Worm (Caenorhabditis elegans) whole organism, mixed stage, embryonic: ENCODE measurements around the gene str-99.

Experiments
- bed-3 ChIP-seq: fragments of 200-800 bp; sonication (Bioruptor generic); optimal IDR thresholded peaks from 3 replicates; lab custom pipeline; 2018; ENCODE audit warnings: mild to moderate bottlenecking, missing genetic modification characterization, moderate library complexity, missing compliant biosample characterization
- ceh-39 ChIP-seq: fragments of 150-350 bp; optimal IDR thresholded peaks from 2 replicates; lab custom pipeline; 2014; ENCODE audit warnings: missing biosample characterization, missing genetic modification characterization
- ceh-83 ChIP-seq: fragments of 200-800 bp; sonication (Bioruptor generic); optimal IDR thresholded peaks from 2 replicates; lab custom pipeline; 2018; ENCODE audit warnings: mild to moderate bottlenecking, missing genetic modification characterization, missing compliant biosample characterization
- ces-1 ChIP-seq: fragments of 150-350 bp; optimal IDR thresholded peaks from 2 replicates; lab custom pipeline; 2014; ENCODE audit warnings: missing biosample characterization, missing genetic modification reagents, missing genetic modification characterization
- cnd-1 ChIP-seq: fragments of 200-800 bp; sonication (Bioruptor generic); optimal IDR thresholded peaks from 2 replicates; lab custom pipeline; 2018; ENCODE audit warnings: mild to moderate bottlenecking, missing genetic modification characterization, missing compliant biosample characterization
- elt-1 ChIP-seq: sonication (generic microtip); optimal IDR thresholded peaks from 2 replicates; lab custom pipeline; 2017; ENCODE audit warnings: missing genetic modification characterization, mild to moderate bottlenecking, missing compliant biosample characterization, antibody characterized with exemption, moderate library complexity, borderline replicate concordance; ENCODE audit not compliant: insufficient read depth
- mep-1 ChIP-seq: fragments of 150-350 bp; optimal IDR thresholded peaks from 2 replicates; lab custom pipeline; 2017; ENCODE audit warnings: missing biosample characterization, missing genetic modification reagents, missing genetic modification characterization, inconsistent platforms
- nhr-12 ChIP-seq: fragments of 150-350 bp; optimal IDR thresholded peaks from 2 replicates; lab custom pipeline; 2014; ENCODE audit warnings: missing biosample characterization, missing genetic modification characterization
- nhr-237 ChIP-seq: fragments of 150-350 bp; optimal IDR thresholded peaks from 2 replicates; lab custom pipeline; 2014; ENCODE audit warnings: missing biosample characterization, missing genetic modification characterization
- nhr-28 ChIP-seq: fragments of 150-350 bp; optimal IDR thresholded peaks from 2 replicates; lab custom pipeline; 2014; ENCODE audit warnings: missing biosample characterization, missing genetic modification characterization
- nhr-76 ChIP-seq: sonication (generic microtip); optimal IDR thresholded peaks from 2 replicates; lab custom pipeline; 2017; ENCODE audit warnings: missing biosample characterization, missing genetic modification characterization
- pha-4 ChIP-seq: fragments of 150-350 bp; optimal IDR thresholded peaks from 2 replicates; lab custom pipeline; 2018; ENCODE audit warnings: missing biosample characterization, missing genetic modification reagents, missing genetic modification characterization
- tbx-8 ChIP-seq: fragments of 200-800 bp; sonication (Bioruptor generic); optimal IDR thresholded peaks from 2 replicates; lab custom pipeline; 2018; ENCODE audit warnings: mild to moderate bottlenecking, missing genetic modification characterization, moderate library complexity, missing compliant biosample characterization
- unc-39 ChIP-seq: fragments of 150-350 bp; optimal IDR thresholded peaks from 2 replicates; lab custom pipeline; 2014; ENCODE audit warnings: missing biosample characterization, missing genetic modification characterization

- TF ChIP-seq nhr-12 (tag; lab: Kevin White, UChicago) (no peak), elt-1 (tag; lab: Kevin White, UChicago) (no peak), mep-1 (tag; lab: Kevin White, UChicago) (no peak), bed-3 (GFP tag; lab: Kevin White, UChicago) (no peak), nhr-237 (tag; lab: Kevin White, UChicago) (no peak), nhr-28 (tag; lab: Kevin White, UChicago) (no peak), pha-4 (no peak), tbx-8 (GFP tag; lab: Kevin White, UChicago) (no peak), unc-39 (no peak), cnd-1 (no peak), nhr-76 (tag; lab: Kevin White, UChicago) (no peak), ceh-83 (GFP tag; lab: Kevin White, UChicago) (no peak), ces-1 (GFP tag; lab: Kevin White, UChicago) (no peak), ceh-39 (tag; lab: Kevin White, UChicago) (no peak)
These were observed 39.7 kb downstream of the str-99 start, which contains the start of gene str-103 for ce11 chrV:16118601-16119000.
